Worm (Caenorhabditis elegans) whole organism, midembryonic: ENCODE results near the gene F40F8.11.

Experiments
- T22C8.4 ChIP-seq: fragments of 200-800 bp; sonication (Bioruptor generic); IDR thresholded peaks from 2 replicates; pipeline ENCODE4 v1.3.6; 2022; ENCODE audit warnings: missing genetic modification characterization, missing compliant biosample characterization
- cog-1 ChIP-seq: sonication (generic microtip); optimal IDR thresholded peaks from 2 replicates; lab custom pipeline; 2016; ENCODE audit warnings: missing genetic modification characterization, missing compliant biosample characterization
- klf-2 ChIP-seq: fragments of 200-800 bp; sonication (Bioruptor generic); conservative IDR thresholded peaks from 2 replicates; pipeline ENCODE4 v1.3.6; 2022; ENCODE audit warnings: missing genetic modification reagents, missing genetic modification characterization, missing compliant biosample characterization
- med-1 ChIP-seq: sonication (generic microtip); optimal IDR thresholded peaks from 2 replicates; lab custom pipeline; 2017; ENCODE audit warnings: missing genetic modification characterization, mild to moderate bottlenecking, missing compliant biosample characterization, antibody characterized with exemption, missing genetic modification reagents; ENCODE audit not compliant: insufficient read depth
- ref-1 ChIP-seq: fragments of 200-800 bp; sonication (Bioruptor generic); conservative IDR thresholded peaks from 2 replicates; pipeline ENCODE4 v1.3.6; 2022; ENCODE audit warnings: missing genetic modification reagents, missing genetic modification characterization, missing compliant biosample characterization
- tab-1 ChIP-seq: fragments of 200-800 bp; sonication (Bioruptor generic); IDR thresholded peaks from 2 replicates; pipeline ENCODE4 v1.3.6; 2022; ENCODE audit warnings: missing genetic modification characterization, missing compliant biosample characterization

- TF ChIP-seq ref-1 (no peak), klf-2 (GFP tag; lab: Robert Waterston, UW) (no peak), T22C8.4 (no peak), tab-1 (GFP tag; lab: Robert Waterston, UW) (no peak), cog-1 (tag; lab: Kevin White, UChicago) (no peak), med-1 (GFP tag; lab: Kevin White, UChicago) (no peak)
Measured at ce11 chrII:11111107-11111506, 21.3 kb downstream of the F40F8.11 start, which contains the start of gene glb-4.
